Worm (Caenorhabditis elegans): Measurements from ENCODE around the gene nhr-261.

DNA sequence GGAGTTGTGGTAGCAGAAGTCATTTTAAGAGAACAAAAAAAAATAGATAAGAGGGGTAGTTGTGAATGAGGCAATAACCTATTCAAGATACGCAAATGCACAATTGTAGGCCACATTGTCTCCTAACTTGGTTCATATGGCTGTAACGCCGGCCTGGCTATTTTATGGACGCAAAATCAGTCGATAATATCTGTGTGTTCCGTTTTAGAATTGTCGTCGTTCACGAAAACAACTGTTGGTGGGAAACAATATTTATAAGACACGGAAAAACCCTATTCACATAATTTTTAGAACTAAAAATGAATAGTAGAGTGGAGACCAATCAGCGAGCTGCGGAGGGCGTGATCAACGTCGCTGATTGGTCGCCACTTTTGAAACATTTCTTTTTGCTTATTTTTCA lies 13.3 kb upstream of the nhr-261 start, which contains the start of gene sdz-7:
- TF ChIP-seq lin-13 (tag; optimal IDR thresholded peaks at IDR 0.05) (no peak), pha-4 (tag; optimal IDR thresholded peaks at IDR 0.05) (no peak), elt-1 (tag; optimal IDR thresholded peaks at IDR 0.05; ENCODE audit: borderline replicate concordance, insufficient read depth) (no peak), bed-3 (GFP tag; optimal IDR thresholded peaks at IDR 0.05) (no peak), mls-2 (tag; optimal IDR thresholded peaks at IDR 0.05) (no peak), mab-5 (tag; optimal IDR thresholded peaks at IDR 0.05) (no peak), nhr-12 (tag; optimal IDR thresholded peaks at IDR 0.05) (no peak), unc-39 (tag; optimal IDR thresholded peaks at IDR 0.05) (no peak), lsy-2 (tag; optimal IDR thresholded peaks at IDR 0.05) (no peak), nhr-76 (tag; optimal IDR thresholded peaks at IDR 0.05) (no peak), unc-120 (tag; optimal IDR thresholded peaks at IDR 0.05; ENCODE audit: poor library complexity, severe bottlenecking) (no peak), ces-1 (GFP tag; optimal IDR thresholded peaks at IDR 0.05) (no peak), blmp-1 (tag; optimal IDR thresholded peaks at IDR 0.05) (no peak)

All from whole organism, mixed stage, embryonic.